Fruit fly (Drosophila melanogaster) whole organism, embryonic: Measurements from ENCODE around the gene Alh.
A peak's percentile ranks its signal among the peaks of the same experiment; 100 is the strongest.

Experiments
- CG10321 ChIP-seq: fragments of 200-800 bp; sonication (Bioruptor generic); IDR thresholded peaks from 2 replicates; pipeline ENCODE4 v1.3.6; 2022; ENCODE audit warnings: missing biosample characterization, missing genetic modification characterization
- CG10959 ChIP-seq: fragments of 200-800 bp; sonication (Bioruptor generic); IDR thresholded peaks from 2 replicates; pipeline ENCODE4 v1.3.6; 2022; ENCODE audit warnings: missing biosample characterization, missing genetic modification characterization
- CG11398 ChIP-seq: fragments of 200-800 bp; sonication (Bioruptor generic); optimal IDR thresholded peaks from 2 replicates; lab custom pipeline; 2016; ENCODE audit warnings: missing biosample characterization, missing genetic modification characterization
- CG12942 ChIP-seq: fragments of 200-800 bp; sonication (Bioruptor generic); optimal IDR thresholded peaks from 3 replicates; lab custom pipeline; 2016; ENCODE audit warnings: missing biosample characterization, missing genetic modification characterization
- CG13296 ChIP-seq: fragments of 200-800 bp; sonication (Bioruptor generic); optimal IDR thresholded peaks from 3 replicates; lab custom pipeline; 2018; ENCODE audit warnings: missing biosample characterization, mild to moderate bottlenecking, missing genetic modification characterization
- CG13775 ChIP-seq: fragments of 200-800 bp; sonication (Bioruptor generic); optimal IDR thresholded peaks from 3 replicates; lab custom pipeline; 2017; ENCODE audit warnings: missing biosample characterization, mild to moderate bottlenecking, missing genetic modification characterization
- CG15479 ChIP-seq: fragments of 200-800 bp; sonication (Bioruptor generic); optimal IDR thresholded peaks from 3 replicates; lab custom pipeline; 2019; ENCODE audit warnings: missing biosample characterization, mild to moderate bottlenecking, missing genetic modification characterization, moderate library complexity
- CG16779 ChIP-seq: fragments of 200-800 bp; sonication (Bioruptor generic); IDR thresholded peaks from 2 replicates; pipeline ENCODE4 v1.3.6; 2022; ENCODE audit warnings: missing biosample characterization, missing genetic modification characterization
- CG17829 ChIP-seq: fragments of 200-800 bp; optimal IDR thresholded peaks from 2 replicates; lab custom pipeline; 2019; ENCODE audit warnings: missing biosample characterization, mild to moderate bottlenecking, missing genetic modification characterization, moderate library complexity
- CG18262 ChIP-seq: fragments of 200-800 bp; optimal IDR thresholded peaks from 3 replicates; lab custom pipeline; 2019; ENCODE audit warnings: missing biosample characterization, mild to moderate bottlenecking, missing genetic modification characterization, moderate library complexity
- CG18619 ChIP-seq: fragments of 200-800 bp; sonication (Bioruptor generic); optimal IDR thresholded peaks from 3 replicates; lab custom pipeline; 2017; ENCODE audit warnings: missing biosample characterization, mild to moderate bottlenecking, missing genetic modification characterization
- CG2116 ChIP-seq: fragments of 200-800 bp; sonication (Bioruptor generic); optimal IDR thresholded peaks from 3 replicates; lab custom pipeline; 2018; ENCODE audit warnings: missing biosample characterization, mild to moderate bottlenecking, missing genetic modification characterization
- CG2120 ChIP-seq: fragments of 200-800 bp; sonication (Bioruptor generic); optimal IDR thresholded peaks from 3 replicates; lab custom pipeline; 2016; ENCODE audit warnings: missing biosample characterization, missing genetic modification characterization
- CG2199 ChIP-seq: fragments of 200-800 bp; sonication (Bioruptor generic); IDR thresholded peaks from 3 replicates; pipeline ENCODE4 v1.3.6; 2022; ENCODE audit warnings: missing biosample characterization, missing genetic modification characterization
- CG2678 ChIP-seq: fragments of 200-800 bp; sonication (Bioruptor generic); optimal IDR thresholded peaks from 3 replicates; lab custom pipeline; 2019; ENCODE audit warnings: missing biosample characterization, mild to moderate bottlenecking, missing genetic modification characterization, moderate library complexity
- CG2712 ChIP-seq: fragments of 200-800 bp; optimal IDR thresholded peaks from 3 replicates; lab custom pipeline; 2019; ENCODE audit warnings: missing biosample characterization, mild to moderate bottlenecking, missing genetic modification characterization, moderate library complexity
- CG43689 ChIP-seq: fragments of 200-800 bp; sonication (Bioruptor generic); IDR thresholded peaks from 2 replicates; pipeline ENCODE4 v1.3.6; 2022; ENCODE audit warnings: missing biosample characterization, missing genetic modification characterization
- CG6254 ChIP-seq: fragments of 200-800 bp; sonication (Bioruptor generic); optimal IDR thresholded peaks from 3 replicates; lab custom pipeline; 2017; ENCODE audit warnings: mild to moderate bottlenecking, missing biosample characterization, missing genetic modification reagents, missing genetic modification characterization
- CG6683 ChIP-seq: fragments of 200-800 bp; sonication (Bioruptor generic); optimal IDR thresholded peaks from 2 replicates; lab custom pipeline; 2017; ENCODE audit warnings: missing biosample characterization, mild to moderate bottlenecking, missing genetic modification characterization, missing genetic modification reagents
- CG7839 ChIP-seq: fragments of 200-800 bp; sonication (Bioruptor generic); optimal IDR thresholded peaks from 3 replicates; lab custom pipeline; 2018; ENCODE audit warnings: missing biosample characterization, mild to moderate bottlenecking, missing genetic modification characterization, moderate library complexity
- CG8359 ChIP-seq: fragments of 200-800 bp; sonication (Bioruptor generic); optimal IDR thresholded peaks from 2 replicates; lab custom pipeline; 2017; ENCODE audit warnings: missing biosample characterization, mild to moderate bottlenecking, missing genetic modification characterization, borderline replicate concordance
- CG8765 ChIP-seq: fragments of 200-800 bp; sonication (Bioruptor generic); IDR thresholded peaks from 2 replicates; pipeline ENCODE4 v1.3.6; 2022; ENCODE audit warnings: missing biosample characterization, missing genetic modification characterization
- CG8924 ChIP-seq: fragments of 200-800 bp; optimal IDR thresholded peaks from 3 replicates; lab custom pipeline; 2019; ENCODE audit warnings: missing biosample characterization, mild to moderate bottlenecking, missing genetic modification characterization, moderate library complexity
- Dip2 ChIP-seq: fragments of 200-800 bp; sonication (Bioruptor generic); IDR thresholded peaks from 2 replicates; pipeline ENCODE4 v1.3.6; 2022; ENCODE audit warnings: missing biosample characterization, missing genetic modification characterization
- Hand ChIP-seq: fragments of 200-800 bp; sonication (Bioruptor generic); optimal IDR thresholded peaks from 2 replicates; lab custom pipeline; 2017; ENCODE audit warnings: mild to moderate bottlenecking, missing biosample characterization, missing genetic modification reagents, missing genetic modification characterization
- HmgD ChIP-seq: fragments of 200-800 bp; sonication (Bioruptor generic); optimal IDR thresholded peaks from 3 replicates; lab custom pipeline; 2016; ENCODE audit warnings: missing biosample characterization, missing genetic modification characterization
- Hr51 ChIP-seq, 2 experiments: fragments of 200-800 bp; sonication (Bioruptor generic); optimal IDR thresholded peaks; 2 replicates in 1 of 2; 3 replicates in 1 of 2; lab custom pipeline; 2016 to 2018; ENCODE audit warnings: missing biosample characterization in 2 of 2, missing genetic modification characterization in 2 of 2, mild to moderate bottlenecking in 1 of 2, moderate library complexity in 1 of 2
- Trl ChIP-seq, 3 experiments: fragments of >200 bp in 2 of 3; fragments of 200-800 bp in 1 of 3; sonication (Bioruptor generic) in 1 of 3; optimal IDR thresholded peaks; 2 replicates in 1 of 3; 3 replicates in 2 of 3; lab custom pipeline; 2016 to 2017; ENCODE audit warnings: missing biosample characterization in 1 of 3, missing genetic modification characterization in 1 of 3
- aop ChIP-seq: fragments of 200-800 bp; sonication (Bioruptor generic); IDR thresholded peaks from 2 replicates; pipeline ENCODE4 v1.3.6; 2022; ENCODE audit warnings: missing biosample characterization, missing genetic modification characterization
- ash1 ChIP-seq: fragments of 200-800 bp; sonication (Bioruptor generic); optimal IDR thresholded peaks from 2 replicates; lab custom pipeline; 2018; ENCODE audit warnings: missing biosample characterization, mild to moderate bottlenecking, missing genetic modification characterization
- bcd ChIP-seq: fragments of 200-800 bp; sonication (Bioruptor generic); optimal IDR thresholded peaks from 2 replicates; lab custom pipeline; 2017; ENCODE audit warnings: missing biosample characterization, mild to moderate bottlenecking, missing genetic modification characterization
- bowl ChIP-seq: fragments of 200-800 bp; sonication (Bioruptor generic); IDR thresholded peaks from 2 replicates; pipeline ENCODE4 v1.3.6; 2022; ENCODE audit warnings: missing biosample characterization, missing genetic modification characterization
- cg ChIP-seq: fragments of 200-800 bp; sonication (Bioruptor generic); optimal IDR thresholded peaks from 3 replicates; lab custom pipeline; 2019; ENCODE audit warnings: missing biosample characterization, mild to moderate bottlenecking, missing genetic modification characterization, moderate library complexity
- dati ChIP-seq: fragments of 200-800 bp; sonication (Bioruptor generic); IDR thresholded peaks from 2 replicates; pipeline ENCODE4 v1.3.6; 2022; ENCODE audit warnings: missing biosample characterization, missing genetic modification characterization
- fd96Cb ChIP-seq: fragments of 200-800 bp; sonication (Bioruptor generic); optimal IDR thresholded peaks from 2 replicates; lab custom pipeline; 2018; ENCODE audit warnings: missing biosample characterization, mild to moderate bottlenecking, missing genetic modification characterization, moderate library complexity
- gem ChIP-seq: fragments of 200-800 bp; sonication (Bioruptor generic); optimal IDR thresholded peaks from 2 replicates; lab custom pipeline; 2019; ENCODE audit warnings: missing biosample characterization, mild to moderate bottlenecking, missing genetic modification characterization, moderate library complexity
- gro ChIP-seq: fragments of 200-800 bp; sonication (Bioruptor generic); optimal IDR thresholded peaks from 2 replicates; lab custom pipeline; 2016; ENCODE audit warnings: missing biosample characterization, missing genetic modification characterization
- ind ChIP-seq: fragments of 200-800 bp; sonication (Bioruptor generic); optimal IDR thresholded peaks from 3 replicates; lab custom pipeline; 2016; ENCODE audit warnings: missing biosample characterization, missing genetic modification characterization
- ken ChIP-seq: fragments of 200-800 bp; sonication (Bioruptor generic); IDR thresholded peaks from 3 replicates; pipeline ENCODE4 v1.3.6; 2022; ENCODE audit warnings: missing biosample characterization, missing genetic modification characterization
- lmd ChIP-seq: fragments of 200-800 bp; sonication (Bioruptor generic); IDR thresholded peaks from 2 replicates; pipeline ENCODE4 v1.3.6; 2022; ENCODE audit warnings: missing biosample characterization, missing genetic modification characterization
- mld ChIP-seq: fragments of 200-800 bp; sonication (Bioruptor generic); IDR thresholded peaks from 3 replicates; pipeline ENCODE4 v1.3.6; 2022; ENCODE audit warnings: missing biosample characterization, missing genetic modification characterization; ENCODE audit not compliant: partially characterized antibody
- schlank ChIP-seq: fragments of 200-800 bp; sonication (Bioruptor generic); optimal IDR thresholded peaks from 2 replicates; lab custom pipeline; 2018; ENCODE audit warnings: missing biosample characterization, mild to moderate bottlenecking, missing genetic modification characterization
- sd ChIP-seq: fragments of 200-800 bp; sonication (Bioruptor generic); optimal IDR thresholded peaks from 3 replicates; lab custom pipeline; 2018; ENCODE audit warnings: missing biosample characterization, mild to moderate bottlenecking, missing genetic modification characterization, moderate library complexity
- sqz ChIP-seq: fragments of 200-800 bp; sonication (Bioruptor generic); optimal IDR thresholded peaks from 3 replicates; lab custom pipeline; 2018; ENCODE audit warnings: missing biosample characterization, mild to moderate bottlenecking, missing genetic modification characterization
- ssp ChIP-seq: fragments of 200-800 bp; sonication (Bioruptor generic); IDR thresholded peaks from 2 replicates; pipeline ENCODE4 v1.3.6; 2022; ENCODE audit warnings: missing biosample characterization, missing genetic modification characterization
- usp ChIP-seq: fragments of >200 bp; optimal IDR thresholded peaks from 2 replicates; lab custom pipeline; 2017; ENCODE audit warnings: missing biosample characterization, missing genetic modification characterization
- vfl ChIP-seq: fragments of 200-800 bp; sonication (Bioruptor generic); optimal IDR thresholded peaks from 2 replicates; lab custom pipeline; 2016; ENCODE audit warnings: missing biosample characterization, missing genetic modification characterization
- yki ChIP-seq: fragments of >200 bp; optimal IDR thresholded peaks from 3 replicates; lab custom pipeline; 2018
- zfh2 ChIP-seq: fragments of 200-800 bp; sonication (Bioruptor generic); optimal IDR thresholded peaks from 2 replicates; lab custom pipeline; 2016; ENCODE audit warnings: missing biosample characterization, missing genetic modification characterization

Gene Alh

DNA sequence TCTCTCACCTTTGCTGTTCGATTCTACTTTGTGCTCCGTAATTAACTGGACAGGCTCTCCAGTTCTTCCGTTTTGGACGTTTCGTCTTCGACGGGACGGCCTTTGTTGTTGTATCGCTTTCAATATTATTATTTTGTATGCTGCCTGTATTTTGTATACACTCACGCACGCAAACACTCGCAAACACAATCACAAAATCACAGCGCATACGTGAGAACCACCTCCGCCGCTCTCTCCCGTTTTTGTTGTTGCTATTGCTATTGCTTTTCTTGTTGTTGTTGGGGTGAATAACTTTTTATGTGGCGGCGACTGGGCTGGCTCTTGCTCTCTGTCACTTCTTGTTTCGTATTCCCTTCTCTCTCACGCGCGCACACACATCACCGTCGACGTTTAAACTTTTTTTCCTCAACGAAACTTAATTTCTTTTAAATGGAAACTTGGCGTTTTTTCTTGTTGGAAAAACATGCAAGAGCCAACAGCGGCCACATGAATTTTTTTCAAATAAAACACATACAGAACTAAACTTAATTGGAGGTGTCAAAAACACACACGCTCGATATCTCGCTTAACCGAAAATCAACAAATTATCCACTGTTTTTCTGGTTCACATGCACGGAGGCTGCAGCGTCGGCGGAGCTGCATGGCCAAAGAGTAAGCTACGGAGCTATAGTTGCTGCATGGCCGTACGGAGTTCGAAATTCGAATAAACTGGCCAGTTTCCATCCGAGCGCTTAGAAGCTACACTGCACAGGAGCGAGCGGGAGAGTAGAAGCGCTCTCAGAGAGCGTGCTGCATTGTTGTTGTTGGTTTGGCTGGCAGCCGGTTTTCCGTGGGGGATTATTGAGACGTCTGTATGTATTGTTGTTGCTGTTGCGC is 16.0 kb downstream of the Alh start (continued):
- no peak for TF ChIP-seq aop (GFP tag; lab: Robert Waterston, UW)
- TF ChIP-seq gem, result peak; percentile 32
- no peak for TF ChIP-seq CG12942 (GFP tag; lab: Kevin White, UChicago)
- TF ChIP-seq CG2120 (GFP tag; lab: Kevin White, UChicago), result peak; percentile 17
- peak; percentile 33 for TF ChIP-seq CG11398 (GFP tag; lab: Kevin White, UChicago)
- TF ChIP-seq ind, result no peak
- no peak for TF ChIP-seq CG18619 (GFP tag; lab: Kevin White, UChicago)
- TF ChIP-seq cg, result peak; percentile 78
- TF ChIP-seq gro (GFP tag; lab: Kevin White, UChicago), result peak; percentile 36
- TF ChIP-seq CG18262 (tag; lab: Kevin White, UChicago), result peak; percentile 39
- no peak for TF ChIP-seq CG10321
- no peak for TF ChIP-seq CG8359 (GFP tag; lab: Kevin White, UChicago)
- no peak for TF ChIP-seq ken (GFP tag; lab: Robert Waterston, UW)
- TF ChIP-seq vfl (GFP tag; lab: Kevin White, UChicago), result peak; percentile 12
- TF ChIP-seq HmgD (GFP tag; lab: Kevin White, UChicago), result no peak
- no peak for TF ChIP-seq CG16779 (GFP tag; lab: Robert Waterston, UW)
- no peak for TF ChIP-seq CG15479 (GFP tag; lab: Kevin White, UChicago)
- no peak for TF ChIP-seq CG2199 (GFP tag; lab: Robert Waterston, UW)
- TF ChIP-seq bowl (GFP tag; lab: Robert Waterston, UW), result no peak
- TF ChIP-seq ssp, result no peak
- no peak for TF ChIP-seq fd96Cb (tag; lab: Kevin White, UChicago)
- TF ChIP-seq CG17829 (tag; lab: Kevin White, UChicago), result no peak
- no peak for TF ChIP-seq ash1 (GFP tag; lab: Kevin White, UChicago)
- TF ChIP-seq CG13775 (GFP tag; lab: Kevin White, UChicago), result no peak
- no peak for TF ChIP-seq schlank (tag; lab: Kevin White, UChicago)
- TF ChIP-seq CG43689 (GFP tag; lab: Robert Waterston, UW), result no peak
- TF ChIP-seq CG2678 (tag; lab: Kevin White, UChicago), result peak; percentile 27
- TF ChIP-seq zfh2 (GFP tag; lab: Kevin White, UChicago), result no peak
- TF ChIP-seq CG6683, result no peak
- peak; percentile 45 for TF ChIP-seq sd
- no peak for TF ChIP-seq sqz (GFP tag; lab: Kevin White, UChicago)
- TF ChIP-seq lmd, result no peak
- TF ChIP-seq usp (GFP tag; lab: Kevin White, UChicago), result no peak
- TF ChIP-seq CG13296, result no peak
- peak; percentile 26 for TF ChIP-seq CG7839 (tag; lab: Kevin White, UChicago)
- TF ChIP-seq yki (lab: Kevin White, UChicago), result peak; percentile 96
- TF ChIP-seq CG8924, result peak; percentile 67
- no peak for TF ChIP-seq Hand (GFP tag; lab: Kevin White, UChicago)
- TF ChIP-seq mld, result no peak
- no peak for TF ChIP-seq CG10959 (GFP tag; lab: Robert Waterston, UW)
- TF ChIP-seq CG2712 (tag; lab: Kevin White, UChicago), result peak; percentile 15
- TF ChIP-seq Dip2 (GFP tag; lab: Robert Waterston, UW), result no peak
- TF ChIP-seq bcd (GFP tag; lab: Kevin White, UChicago), result no peak
- peak; percentile 83 to 97 for TF ChIP-seq Trl (optimal IDR thresholded peaks at IDR 0.05; lab: Kevin White, UChicago)
- peak; percentile 39 for TF ChIP-seq Trl (GFP tag; optimal IDR thresholded peaks at IDR 0.05; lab: Kevin White, UChicago)
- no peak for TF ChIP-seq CG8765 (GFP tag; lab: Robert Waterston, UW)
- peak; percentile 43 for TF ChIP-seq CG6254 (GFP tag; lab: Kevin White, UChicago)
- TF ChIP-seq CG2116 (GFP tag; lab: Kevin White, UChicago), result no peak
- peak in 1 of 2 experiments; percentile 14 for TF ChIP-seq Hr51 (GFP tag; optimal IDR thresholded peaks at IDR 0.05; lab: Kevin White, UChicago)
- no peak for TF ChIP-seq dati (GFP tag; lab: Robert Waterston, UW)
